Fruit fly (Drosophila melanogaster): ENCODE results near the gene Sld5.

Gene Sld5

DNA sequence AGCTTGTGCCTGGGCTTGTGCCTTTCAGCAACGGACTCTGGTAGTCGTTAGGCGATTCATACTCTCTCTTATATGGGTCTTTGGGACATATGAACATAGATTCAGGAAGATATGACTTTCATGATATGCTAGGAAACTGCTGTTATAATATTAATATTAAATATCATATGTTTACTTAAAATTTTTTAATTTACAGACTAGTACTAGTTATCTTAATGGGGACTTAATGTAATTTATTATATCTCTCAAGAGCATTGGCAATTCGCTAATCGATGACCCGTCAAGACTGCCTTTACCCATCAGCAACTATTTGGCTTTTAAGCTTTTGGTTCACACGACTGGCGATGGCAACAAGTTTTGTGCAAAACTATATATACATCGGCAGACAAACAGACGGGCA lies 37.1 kb downstream of the Sld5 start:
- TF ChIP-seq foxo (GFP tag; optimal IDR thresholded peaks at IDR 0.05) (peak in 1 of 2 experiments; percentile 5), sage (GFP tag; optimal IDR thresholded peaks at IDR 0.05) (no peak)

DNA sequence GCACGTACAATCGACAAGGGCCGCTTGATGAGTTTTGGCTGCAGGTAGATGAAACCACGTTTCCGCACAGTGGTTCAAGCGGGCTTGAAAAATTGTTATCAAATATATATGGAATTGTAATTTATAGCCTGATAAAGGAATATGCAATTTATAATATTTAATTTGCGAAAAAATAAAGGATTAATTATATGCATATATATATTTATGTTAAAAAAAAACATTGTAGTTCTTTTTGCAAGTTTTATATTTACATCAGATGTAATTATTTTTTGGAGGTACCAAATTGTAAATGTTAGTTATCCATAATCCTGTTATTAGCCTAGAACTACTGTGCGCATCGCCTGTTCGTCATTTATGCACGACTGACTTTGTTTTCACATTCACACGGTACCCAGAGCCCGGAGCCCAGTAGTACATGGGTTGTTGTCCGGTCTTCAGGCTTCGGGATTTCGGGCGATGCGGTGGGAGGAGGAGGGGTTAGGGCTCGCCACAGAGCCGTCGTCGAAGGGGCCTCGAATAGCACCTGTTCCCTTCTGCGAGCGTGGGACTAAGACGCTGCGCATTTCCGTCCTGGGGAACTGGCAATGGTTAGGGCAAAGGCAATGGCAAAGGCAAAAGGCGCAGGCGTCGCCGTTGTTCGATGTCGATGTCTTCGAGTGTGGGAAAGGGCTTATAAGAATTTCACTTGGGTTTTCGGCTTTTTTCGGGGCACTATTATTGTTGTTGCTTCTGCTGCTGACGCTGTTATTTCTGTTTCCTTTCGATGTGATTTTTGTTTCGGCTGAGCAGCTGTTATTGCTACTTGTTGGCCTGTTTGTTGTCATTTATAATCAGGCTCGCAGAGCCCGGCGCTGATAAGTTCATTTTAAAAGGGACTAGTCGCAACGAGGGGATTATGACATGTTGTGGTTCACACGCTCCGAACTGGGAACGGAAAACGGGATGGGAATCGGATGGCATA lies 38.3 kb downstream of the Sld5 start:
- peak; percentile 2 for TF ChIP-seq Dif (GFP tag; optimal IDR thresholded peaks at IDR 0.05; ENCODE audit: partially characterized antibody)
- no peak for TF ChIP-seq pan (optimal IDR thresholded peaks at IDR 0.05)
- TF ChIP-seq dl (GFP tag; optimal IDR thresholded peaks at IDR 0.05; ENCODE audit: insufficient read depth in 1 of 2, partially characterized antibody in 2 of 2), result no peak
- no peak for TF ChIP-seq usp (GFP tag; optimal IDR thresholded peaks at IDR 0.05)
- no peak for TF ChIP-seq lola (GFP tag; optimal IDR thresholded peaks at IDR 0.05)
- TF ChIP-seq GATAd (GFP tag; optimal IDR thresholded peaks at IDR 0.05), result no peak
- TF ChIP-seq br (GFP tag; optimal IDR thresholded peaks at IDR 0.05), result peak; percentile 74
- peak in 1 of 2 experiments; percentile 93 for TF ChIP-seq foxo (GFP tag; optimal IDR thresholded peaks at IDR 0.05)
- peak; percentile 17 for TF ChIP-seq Vsx2 (GFP tag; optimal IDR thresholded peaks at IDR 0.05; ENCODE audit: partially characterized antibody)
- TF ChIP-seq brk (GFP tag; optimal IDR thresholded peaks at IDR 0.05), result peak; percentile 79
- TF ChIP-seq fru (GFP tag; optimal IDR thresholded peaks at IDR 0.05), result peak; percentile 90
- TF ChIP-seq sage (GFP tag; optimal IDR thresholded peaks at IDR 0.05), result peak; percentile 36
- peak; percentile 96 for TF ChIP-seq Hr83 (GFP tag; optimal IDR thresholded peaks at IDR 0.05; ENCODE audit: poor library complexity, severe bottlenecking)
- peak; percentile 84 for TF ChIP-seq h (GFP tag; optimal IDR thresholded peaks at IDR 0.05)
- TF ChIP-seq N (GFP tag; optimal IDR thresholded peaks at IDR 0.05), result no peak
- TF ChIP-seq dmrt93B (GFP tag; optimal IDR thresholded peaks at IDR 0.05), result peak; percentile 92
- TF ChIP-seq ey (GFP tag; optimal IDR thresholded peaks at IDR 0.05), result peak; percentile 63
- no peak for TF ChIP-seq Myc (optimal IDR thresholded peaks at IDR 0.05)
- TF ChIP-seq woc (GFP tag; optimal IDR thresholded peaks at IDR 0.05), result peak; percentile 91
- TF ChIP-seq Mio (GFP tag; optimal IDR thresholded peaks at IDR 0.05), result no peak
- TF ChIP-seq Sp1 (GFP tag; optimal IDR thresholded peaks at IDR 0.05), result peak; percentile 98
- TF ChIP-seq psq (GFP tag; optimal IDR thresholded peaks at IDR 0.05), result peak; percentile 95
- peak; percentile 90 for TF ChIP-seq CG9705 (GFP tag; optimal IDR thresholded peaks at IDR 0.05)
- no peak for TF ChIP-seq CrebA (GFP tag; optimal IDR thresholded peaks at IDR 0.05; ENCODE audit: borderline replicate concordance)
- peak; percentile 87 for TF ChIP-seq rgr (GFP tag; optimal IDR thresholded peaks at IDR 0.05)
- peak; percentile 94 for TF ChIP-seq HLH106 (tag; optimal IDR thresholded peaks at IDR 0.05)
- peak; percentile 41 for TF ChIP-seq sv (GFP tag; optimal IDR thresholded peaks at IDR 0.05)
- TF ChIP-seq CG32264 (GFP tag; optimal IDR thresholded peaks at IDR 0.05), result no peak
- TF ChIP-seq Abd-B (GFP tag; optimal IDR thresholded peaks at IDR 0.05), result no peak
- TF ChIP-seq Jra (GFP tag; optimal IDR thresholded peaks at IDR 0.05), result peak; percentile 58
- peak; percentile 77 for TF ChIP-seq Hnf4 (GFP tag; optimal IDR thresholded peaks at IDR 0.05)
- peak; percentile 83 for TF ChIP-seq Dfd (GFP tag; optimal IDR thresholded peaks at IDR 0.05)
- TF ChIP-seq dsf (GFP tag; optimal IDR thresholded peaks at IDR 0.05; ENCODE audit: borderline replicate concordance), result peak; percentile 52
- TF ChIP-seq tai (GFP tag; optimal IDR thresholded peaks at IDR 0.05), result peak; percentile 76
- no peak for TF ChIP-seq Hr78 (GFP tag; optimal IDR thresholded peaks at IDR 0.05)
- peak; percentile 49 for TF ChIP-seq jim (GFP tag; optimal IDR thresholded peaks at IDR 0.05)
- peak; percentile 93 for TF ChIP-seq OdsH (GFP tag; optimal IDR thresholded peaks at IDR 0.05)
- TF ChIP-seq Rel (GFP tag; optimal IDR thresholded peaks at IDR 0.05), result peak; percentile 75
- TF ChIP-seq Rel (tag; optimal IDR thresholded peaks at IDR 0.05), result peak; percentile 53

Data from whole organism, wandering third instar larva.